Fruit fly (Drosophila melanogaster): ENCODE data around the gene Pdss2.
A peak's percentile ranks its signal among the peaks of the same experiment; 100 is the strongest.

Gene Pdss2

DNA sequence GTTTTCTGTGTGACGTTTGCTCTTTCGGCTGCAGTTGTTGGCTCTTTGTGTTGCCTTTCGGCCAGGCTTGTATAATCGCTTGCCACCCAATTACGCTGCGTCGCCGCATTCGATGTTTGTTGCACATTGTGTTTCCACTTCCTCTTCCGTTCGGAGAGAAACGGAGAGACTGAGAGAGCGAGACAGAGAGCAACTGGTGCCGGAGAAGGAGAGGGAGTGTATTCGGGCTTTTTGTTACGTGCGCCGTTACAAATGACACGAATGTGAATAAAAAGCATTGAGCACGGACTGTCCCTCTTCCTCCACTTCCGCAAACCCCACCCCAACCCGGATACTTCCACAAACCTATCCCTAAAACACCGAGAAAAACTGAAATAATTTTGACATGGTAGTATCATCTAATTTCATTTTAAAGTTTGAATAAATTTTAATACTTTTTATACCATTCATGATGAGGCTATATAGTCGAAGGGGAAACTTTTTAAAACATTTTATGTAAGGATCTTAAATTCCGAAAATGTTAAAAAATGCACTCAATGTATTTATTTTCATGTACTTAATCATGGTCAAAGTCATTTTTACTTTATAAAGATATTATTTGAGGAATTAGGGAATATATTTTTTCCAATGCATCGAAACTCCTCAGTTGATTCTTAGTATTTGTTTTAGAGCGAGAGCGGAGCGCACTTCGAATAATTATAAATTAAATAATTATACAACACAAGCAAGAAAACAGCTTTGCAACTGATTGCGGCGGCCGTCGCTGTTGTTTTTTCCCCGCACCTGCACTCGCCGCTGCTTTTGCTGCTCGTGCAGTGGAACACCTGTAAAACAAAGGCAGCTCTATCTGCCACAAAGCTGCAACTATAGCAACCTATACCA, 32.7 kb downstream of the Pdss2 start:
- TF ChIP-seq D1 (tag; optimal IDR thresholded peaks at IDR 0.05): no peak
- TF ChIP-seq CG9948 (tag; optimal IDR thresholded peaks at IDR 0.05): peak; percentile 57
- TF ChIP-seq rn (GFP tag; IDR thresholded peaks at IDR 0.05): no peak
- peak; percentile 56 for TF ChIP-seq CG8301 (tag; optimal IDR thresholded peaks at IDR 0.05)
- TF ChIP-seq fd96Ca (GFP tag; IDR thresholded peaks at IDR 0.05): no peak
- TF ChIP-seq gl (tag; optimal IDR thresholded peaks at IDR 0.05): no peak
- peak; percentile 35 for TF ChIP-seq Pif1A (GFP tag; optimal IDR thresholded peaks at IDR 0.05)
- TF ChIP-seq CG15710 (tag; optimal IDR thresholded peaks at IDR 0.05): no peak
- no peak for TF ChIP-seq Ets98B (GFP tag; IDR thresholded peaks at IDR 0.05)
- no peak for TF ChIP-seq CG10348 (GFP tag; IDR thresholded peaks at IDR 0.05)
- TF ChIP-seq CG8159 (tag; optimal IDR thresholded peaks at IDR 0.05): peak; percentile 53
- no peak for TF ChIP-seq Pif1B (GFP tag; optimal IDR thresholded peaks at IDR 0.05)
- TF ChIP-seq CG17806 (tag; optimal IDR thresholded peaks at IDR 0.05): peak; percentile 58
- TF ChIP-seq CG14655 (GFP tag; optimal IDR thresholded peaks at IDR 0.05): peak; percentile 60
- peak; percentile 22; the same call in 1 of the 2 replicates for TF ChIP-seq CG32121 (GFP tag; IDR thresholded peaks at IDR 0.05)
- no peak for TF ChIP-seq CG4496 (GFP tag; IDR thresholded peaks at IDR 0.05)
- TF ChIP-seq Snoo (tag; optimal IDR thresholded peaks at IDR 0.05): no peak
- TF ChIP-seq EcR (GFP tag; optimal IDR thresholded peaks at IDR 0.05): no peak

dm6 chr3L:21061968-21062367, 34.3 kb downstream of the Pdss2 start:
- no peak for TF ChIP-seq Ets98B (GFP tag; IDR thresholded peaks at IDR 0.05)
- no peak for TF ChIP-seq fd96Ca (GFP tag; IDR thresholded peaks at IDR 0.05)
- TF ChIP-seq CG4496 (GFP tag; IDR thresholded peaks at IDR 0.05): no peak
- TF ChIP-seq CG32121 (GFP tag; IDR thresholded peaks at IDR 0.05): no peak
- no peak for TF ChIP-seq CG34367 (tag; optimal IDR thresholded peaks at IDR 0.05)
- TF ChIP-seq CG8301 (tag; optimal IDR thresholded peaks at IDR 0.05): no peak
- no peak for TF ChIP-seq Pif1B (GFP tag; optimal IDR thresholded peaks at IDR 0.05)
- TF ChIP-seq rn (GFP tag; IDR thresholded peaks at IDR 0.05): no peak
- no peak for TF ChIP-seq CG14655 (GFP tag; optimal IDR thresholded peaks at IDR 0.05)
- no peak for TF ChIP-seq Pif1A (GFP tag; optimal IDR thresholded peaks at IDR 0.05)
- TF ChIP-seq D1 (tag; optimal IDR thresholded peaks at IDR 0.05): no peak
- TF ChIP-seq Snoo (tag; optimal IDR thresholded peaks at IDR 0.05): no peak
- TF ChIP-seq CG8159 (tag; optimal IDR thresholded peaks at IDR 0.05): no peak
- no peak for TF ChIP-seq CG10348 (GFP tag; IDR thresholded peaks at IDR 0.05)
- TF ChIP-seq CG13204 (GFP tag; optimal IDR thresholded peaks at IDR 0.05): no peak
- TF ChIP-seq CG12605 (GFP tag; IDR thresholded peaks at IDR 0.05): no peak

DNA sequence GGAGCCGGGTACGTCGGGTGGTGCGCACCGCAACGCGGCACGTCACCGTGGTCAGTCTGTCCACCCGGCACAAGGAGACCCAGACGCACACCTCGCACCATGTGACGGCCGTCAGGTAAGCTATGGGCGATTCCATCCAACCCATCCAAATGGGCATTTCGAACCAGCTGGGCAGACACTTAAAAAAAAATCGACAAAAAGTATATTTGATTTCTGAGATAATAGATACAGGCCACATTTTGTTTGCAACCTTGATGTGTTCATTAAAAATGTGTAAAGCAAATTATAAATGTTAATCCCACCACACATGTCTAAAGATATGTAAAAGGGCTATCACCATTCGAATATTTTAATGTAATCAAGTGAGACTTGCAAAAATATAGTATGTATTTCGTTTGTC, 36.9 kb downstream of the Pdss2 start:
- no peak for TF ChIP-seq CG13204 (GFP tag; optimal IDR thresholded peaks at IDR 0.05)
- no peak for TF ChIP-seq CG12605 (GFP tag; IDR thresholded peaks at IDR 0.05)
- no peak for TF ChIP-seq Ets98B (GFP tag; IDR thresholded peaks at IDR 0.05)
- TF ChIP-seq D1 (tag; optimal IDR thresholded peaks at IDR 0.05): no peak
- no peak for TF ChIP-seq CG14655 (GFP tag; optimal IDR thresholded peaks at IDR 0.05)
- no peak for TF ChIP-seq Pif1A (GFP tag; optimal IDR thresholded peaks at IDR 0.05)
- TF ChIP-seq fd96Ca (GFP tag; IDR thresholded peaks at IDR 0.05): no peak
- TF ChIP-seq CG9948 (tag; optimal IDR thresholded peaks at IDR 0.05): no peak
- TF ChIP-seq CG8159 (tag; optimal IDR thresholded peaks at IDR 0.05): no peak
- TF ChIP-seq rn (GFP tag; IDR thresholded peaks at IDR 0.05): no peak
- TF ChIP-seq CG34367 (tag; optimal IDR thresholded peaks at IDR 0.05): no peak
- TF ChIP-seq EcR (GFP tag; optimal IDR thresholded peaks at IDR 0.05): no peak
- no peak for TF ChIP-seq gl (tag; optimal IDR thresholded peaks at IDR 0.05)

- no peak for TF ChIP-seq Pif1B (GFP tag; optimal IDR thresholded peaks at IDR 0.05)
- no peak for TF ChIP-seq CG34367 (tag; optimal IDR thresholded peaks at IDR 0.05)
- no peak for TF ChIP-seq CG12605 (GFP tag; IDR thresholded peaks at IDR 0.05)
- no peak for TF ChIP-seq Pif1A (GFP tag; optimal IDR thresholded peaks at IDR 0.05)
- peak; percentile 86 for TF ChIP-seq D1 (tag; optimal IDR thresholded peaks at IDR 0.05)
- TF ChIP-seq gl (tag; optimal IDR thresholded peaks at IDR 0.05): no peak
- TF ChIP-seq Snoo (tag; optimal IDR thresholded peaks at IDR 0.05): no peak
These were observed 37.6 kb downstream of the Pdss2 start, which contains the start of gene CG43072 for dm6 chr3L:21065212-21065902. TSS of gene CG43072 (plus strand) at chr3L:21065852.

dm6 chr3L:21066210-21066912, 38.6 kb downstream of the Pdss2 start:
- TF ChIP-seq CG17806 (tag; optimal IDR thresholded peaks at IDR 0.05) (no peak), CG13204 (GFP tag; optimal IDR thresholded peaks at IDR 0.05) (no peak), CG4496 (GFP tag; IDR thresholded peaks at IDR 0.05) (no peak), Pif1A (GFP tag; optimal IDR thresholded peaks at IDR 0.05) (no peak), Snoo (tag; optimal IDR thresholded peaks at IDR 0.05) (no peak), D1 (tag; optimal IDR thresholded peaks at IDR 0.05) (no peak), CG9948 (tag; optimal IDR thresholded peaks at IDR 0.05) (no peak), rn (GFP tag; IDR thresholded peaks at IDR 0.05) (no peak), Ets98B (GFP tag; IDR thresholded peaks at IDR 0.05) (no peak), CG12605 (GFP tag; IDR thresholded peaks at IDR 0.05) (no peak), CG8301 (tag; optimal IDR thresholded peaks at IDR 0.05) (no peak), CG14655 (GFP tag; optimal IDR thresholded peaks at IDR 0.05) (no peak), fd96Ca (GFP tag; IDR thresholded peaks at IDR 0.05) (no peak), EcR (GFP tag; optimal IDR thresholded peaks at IDR 0.05) (no peak), CG8159 (tag; optimal IDR thresholded peaks at IDR 0.05) (no peak)

All from whole organism, pupa.